Worm (Caenorhabditis elegans): ENCODE measurements around the gene C10E2.1.
A peak's percentile ranks its signal among the peaks of the same experiment; 100 is the strongest.

The C10E2.1 gene

ce11 chrX:16724954-16725353, 37.7 kb upstream of the C10E2.1 start:
- TF ChIP-seq nfya-2 (GFP tag; IDR thresholded peaks at IDR 0.05) = no peak
- no peak for TF ChIP-seq ceh-100 (GFP tag; IDR thresholded peaks at IDR 0.05)
- TF ChIP-seq lin-35 (GFP tag; optimal IDR thresholded peaks at IDR 0.05) = no peak
- no peak for TF ChIP-seq zim-3 (tag; optimal IDR thresholded peaks at IDR 0.05)
- no peak for TF ChIP-seq madf-6 (GFP tag; IDR thresholded peaks at IDR 0.05)
- no peak for TF ChIP-seq ama-1 (optimal IDR thresholded peaks at IDR 0.05)
- no peak for TF ChIP-seq ama-1 (GFP tag; optimal IDR thresholded peaks at IDR 0.05)
- no peak for TF ChIP-seq hsf-1 (GFP tag; IDR thresholded peaks at IDR 0.05)
- TF ChIP-seq bed-1 (GFP tag; IDR thresholded peaks at IDR 0.05) = no peak
- no peak for TF ChIP-seq ztf-6 (GFP tag; IDR thresholded peaks at IDR 0.05)
- no peak for TF ChIP-seq sptf-2 (GFP tag; optimal IDR thresholded peaks at IDR 0.05)
- no peak for TF ChIP-seq egrh-3 (GFP tag; IDR thresholded peaks at IDR 0.05)
- peak; percentile 47 for TF ChIP-seq F23B12.7 (tag; optimal IDR thresholded peaks at IDR 0.05; ENCODE audit: insufficient read depth)
- TF ChIP-seq hmg-1.2 (GFP tag; IDR thresholded peaks at IDR 0.05) = no peak
- no peak for TF ChIP-seq mel-28 (tag; optimal IDR thresholded peaks at IDR 0.05; ENCODE audit: borderline replicate concordance)
- peak; percentile 66 for TF ChIP-seq unc-62 (GFP tag; optimal IDR thresholded peaks at IDR 0.05)
- TF ChIP-seq tlf-1 (GFP tag; optimal IDR thresholded peaks at IDR 0.05) = peak; percentile 32
- TF ChIP-seq madf-10 (tag; optimal IDR thresholded peaks at IDR 0.05) = peak; percentile 14
- TF ChIP-seq let-607 (tag; optimal IDR thresholded peaks at IDR 0.05) = peak; percentile 1 to 69
- TF ChIP-seq snpc-3.4 (tag; optimal IDR thresholded peaks at IDR 0.05) = no peak
- TF ChIP-seq sea-2 (GFP tag; IDR thresholded peaks at IDR 0.05) = no peak
- no peak for TF ChIP-seq lsy-27 (tag; optimal IDR thresholded peaks at IDR 0.05; ENCODE audit: borderline replicate concordance, insufficient read depth)
- TF ChIP-seq F55B11.4 (tag; optimal IDR thresholded peaks at IDR 0.05; ENCODE audit: borderline replicate concordance, insufficient read depth) = no peak
- no peak for TF ChIP-seq hrde-1 (tag; optimal IDR thresholded peaks at IDR 0.05; ENCODE audit: borderline replicate concordance)
- TF ChIP-seq aptf-3 (GFP tag; IDR thresholded peaks at IDR 0.05) = no peak
- no peak for TF ChIP-seq B0035.1 (tag; optimal IDR thresholded peaks at IDR 0.05)
- no peak for TF ChIP-seq gei-17 (GFP tag; optimal IDR thresholded peaks at IDR 0.05)
- TF ChIP-seq C17E4.6 (GFP tag; IDR thresholded peaks at IDR 0.05) = no peak
- no peak for TF ChIP-seq B0336.3 (GFP tag; IDR thresholded peaks at IDR 0.05)
- TF ChIP-seq repo-1 (tag; optimal IDR thresholded peaks at IDR 0.05) = no peak
- peak; percentile 77 for TF ChIP-seq somi-1 (GFP tag; optimal IDR thresholded peaks at IDR 0.05)
- peak; percentile 13 for TF ChIP-seq atf-7 (tag; optimal IDR thresholded peaks at IDR 0.05)
- TF ChIP-seq pbrm-1 (GFP tag; IDR thresholded peaks at IDR 0.05) = no peak
- no peak for TF ChIP-seq snpc-1.1 (tag; optimal IDR thresholded peaks at IDR 0.05; ENCODE audit: insufficient read depth)
- no peak for TF ChIP-seq snpc-1.3 (tag; optimal IDR thresholded peaks at IDR 0.05; ENCODE audit: insufficient read depth)
- TF ChIP-seq ets-4 (GFP tag; optimal IDR thresholded peaks at IDR 0.05) = peak; percentile 41
- TF ChIP-seq cebp-1 (GFP tag; IDR thresholded peaks at IDR 0.05) = peak; percentile 12; the same call in 1 of the 2 replicates
- TF ChIP-seq cebp-1 (tag; optimal IDR thresholded peaks at IDR 0.05) = peak; percentile 4
- no peak for TF ChIP-seq F57A8.1 (GFP tag; optimal IDR thresholded peaks at IDR 0.05)
- TF ChIP-seq nhr-27 (tag; optimal IDR thresholded peaks at IDR 0.05) = no peak
- no peak; the same call in 1 of the 2 replicates for TF ChIP-seq lin-26 (GFP tag; IDR thresholded peaks at IDR 0.05)
- no peak for TF ChIP-seq ceh-79 (tag; optimal IDR thresholded peaks at IDR 0.05)
- TF ChIP-seq xnd-1 (tag; optimal IDR thresholded peaks at IDR 0.05) = no peak
- TF ChIP-seq T26A5.8 (tag; optimal IDR thresholded peaks at IDR 0.05) = no peak
- TF ChIP-seq egl-18 (GFP tag; IDR thresholded peaks at IDR 0.05) = no peak
- TF ChIP-seq dox-1 (GFP tag; IDR thresholded peaks at IDR 0.05) = peak; percentile 62; the same call in 1 of the 2 replicates
- no peak for TF ChIP-seq akir-1 (GFP tag; optimal IDR thresholded peaks at IDR 0.05)
- peak; percentile 95 for TF ChIP-seq nhr-80 (tag; optimal IDR thresholded peaks at IDR 0.05)
